Worm (Caenorhabditis elegans) whole organism, mixed stage, embryonic: Measurements from ENCODE around the gene Y54G2A.7.
A peak's percentile ranks its signal among the peaks of the same experiment; 100 is the strongest.

Experiments used
- bed-3 ChIP-seq: fragments of 200-800 bp; sonication (Bioruptor generic); optimal IDR thresholded peaks from 3 replicates; lab custom pipeline; 2018; ENCODE audit warnings: mild to moderate bottlenecking, missing genetic modification characterization, moderate library complexity, missing compliant biosample characterization
- blmp-1 ChIP-seq: fragments of 150-350 bp; optimal IDR thresholded peaks from 2 replicates; lab custom pipeline; 2014; ENCODE audit warnings: missing biosample characterization, missing genetic modification characterization
- ceh-43 ChIP-seq: fragments of 200-800 bp; sonication (Bioruptor generic); optimal IDR thresholded peaks from 2 replicates; lab custom pipeline; 2018; ENCODE audit warnings: mild to moderate bottlenecking, missing genetic modification characterization, moderate library complexity, missing compliant biosample characterization
- ceh-83 ChIP-seq: fragments of 200-800 bp; sonication (Bioruptor generic); optimal IDR thresholded peaks from 2 replicates; lab custom pipeline; 2018; ENCODE audit warnings: mild to moderate bottlenecking, missing genetic modification characterization, missing compliant biosample characterization
- ces-1 ChIP-seq: fragments of 150-350 bp; optimal IDR thresholded peaks from 2 replicates; lab custom pipeline; 2014; ENCODE audit warnings: missing biosample characterization, missing genetic modification reagents, missing genetic modification characterization
- cnd-1 ChIP-seq: fragments of 200-800 bp; sonication (Bioruptor generic); optimal IDR thresholded peaks from 2 replicates; lab custom pipeline; 2018; ENCODE audit warnings: mild to moderate bottlenecking, missing genetic modification characterization, missing compliant biosample characterization
- drap-1 ChIP-seq: fragments of 200-800 bp; sonication (Bioruptor generic); optimal IDR thresholded peaks from 3 replicates; lab custom pipeline; 2018; ENCODE audit warnings: mild to moderate bottlenecking, missing genetic modification characterization, missing compliant biosample characterization
- elt-1 ChIP-seq: sonication (generic microtip); optimal IDR thresholded peaks from 2 replicates; lab custom pipeline; 2017; ENCODE audit warnings: missing genetic modification characterization, mild to moderate bottlenecking, missing compliant biosample characterization, antibody characterized with exemption, moderate library complexity, borderline replicate concordance; ENCODE audit not compliant: insufficient read depth
- flh-1 ChIP-seq: fragments of 200-800 bp; sonication (Bioruptor generic); optimal IDR thresholded peaks from 2 replicates; lab custom pipeline; 2018; ENCODE audit warnings: mild to moderate bottlenecking, missing genetic modification characterization, moderate library complexity, missing compliant biosample characterization
- ham-2 ChIP-seq: fragments of 200-800 bp; sonication (Bioruptor generic); optimal IDR thresholded peaks from 2 replicates; lab custom pipeline; 2018; ENCODE audit warnings: mild to moderate bottlenecking, missing genetic modification characterization, missing compliant biosample characterization
- hlh-1 ChIP-seq: fragments of 150-350 bp; optimal IDR thresholded peaks from 2 replicates; lab custom pipeline; 2014; ENCODE audit warnings: missing biosample characterization, missing genetic modification reagents, missing genetic modification characterization
- lin-13 ChIP-seq: fragments of 150-350 bp; optimal IDR thresholded peaks from 2 replicates; lab custom pipeline; 2014; ENCODE audit warnings: missing biosample characterization, missing genetic modification characterization
- lin-32 ChIP-seq: fragments of 200-800 bp; sonication (Bioruptor generic); optimal IDR thresholded peaks from 2 replicates; lab custom pipeline; 2018; ENCODE audit warnings: mild to moderate bottlenecking, missing genetic modification characterization, missing compliant biosample characterization
- lsy-2 ChIP-seq: fragments of 150-350 bp; optimal IDR thresholded peaks from 2 replicates; lab custom pipeline; 2014; ENCODE audit warnings: missing biosample characterization, missing genetic modification characterization
- mab-5 ChIP-seq: fragments of 150-350 bp; optimal IDR thresholded peaks from 2 replicates; lab custom pipeline; 2014; ENCODE audit warnings: missing biosample characterization, missing genetic modification characterization
- mep-1 ChIP-seq: fragments of 150-350 bp; optimal IDR thresholded peaks from 2 replicates; lab custom pipeline; 2017; ENCODE audit warnings: missing biosample characterization, missing genetic modification reagents, missing genetic modification characterization, inconsistent platforms
- mls-2 ChIP-seq: sonication (generic microtip); optimal IDR thresholded peaks from 2 replicates; lab custom pipeline; 2016; ENCODE audit warnings: mild to moderate bottlenecking, missing genetic modification characterization, moderate library complexity, missing compliant biosample characterization
- nhr-12 ChIP-seq: fragments of 150-350 bp; optimal IDR thresholded peaks from 2 replicates; lab custom pipeline; 2014; ENCODE audit warnings: missing biosample characterization, missing genetic modification characterization
- nhr-2 ChIP-seq: fragments of 150-350 bp; optimal IDR thresholded peaks from 2 replicates; lab custom pipeline; 2014; ENCODE audit warnings: missing biosample characterization, missing genetic modification characterization
- nhr-237 ChIP-seq: fragments of 150-350 bp; optimal IDR thresholded peaks from 2 replicates; lab custom pipeline; 2014; ENCODE audit warnings: missing biosample characterization, missing genetic modification characterization
- nhr-28 ChIP-seq: fragments of 150-350 bp; optimal IDR thresholded peaks from 2 replicates; lab custom pipeline; 2014; ENCODE audit warnings: missing biosample characterization, missing genetic modification characterization
- nhr-76 ChIP-seq: sonication (generic microtip); optimal IDR thresholded peaks from 2 replicates; lab custom pipeline; 2017; ENCODE audit warnings: missing biosample characterization, missing genetic modification characterization
- pha-4 ChIP-seq: fragments of 150-350 bp; optimal IDR thresholded peaks from 2 replicates; lab custom pipeline; 2018; ENCODE audit warnings: missing biosample characterization, missing genetic modification reagents, missing genetic modification characterization
- sem-2 ChIP-seq: fragments of 200-800 bp; sonication (Bioruptor generic); optimal IDR thresholded peaks from 2 replicates; lab custom pipeline; 2018; ENCODE audit warnings: mild to moderate bottlenecking, missing genetic modification characterization, missing compliant biosample characterization
- snpc-4 ChIP-seq: fragments of 150-350 bp; optimal IDR thresholded peaks from 2 replicates; lab custom pipeline; 2014; ENCODE audit warnings: missing biosample characterization, missing genetic modification characterization
- tbx-8 ChIP-seq: fragments of 200-800 bp; sonication (Bioruptor generic); optimal IDR thresholded peaks from 2 replicates; lab custom pipeline; 2018; ENCODE audit warnings: mild to moderate bottlenecking, missing genetic modification characterization, moderate library complexity, missing compliant biosample characterization
- unc-120 ChIP-seq: sonication (generic microtip); optimal IDR thresholded peaks from 2 replicates; lab custom pipeline; 2017; ENCODE audit warnings: missing genetic modification characterization, missing compliant biosample characterization; ENCODE audit not compliant: poor library complexity, severe bottlenecking
- unc-39 ChIP-seq: fragments of 150-350 bp; optimal IDR thresholded peaks from 2 replicates; lab custom pipeline; 2014; ENCODE audit warnings: missing biosample characterization, missing genetic modification characterization
- unc-62 ChIP-seq: fragments of 150-350 bp; optimal IDR thresholded peaks from 2 replicates; lab custom pipeline; 2014; ENCODE audit warnings: missing biosample characterization, missing genetic modification reagents, missing genetic modification characterization
- zip-8 ChIP-seq: fragments of 150-350 bp; optimal IDR thresholded peaks from 2 replicates; lab custom pipeline; 2014; ENCODE audit warnings: missing biosample characterization, missing genetic modification characterization

Gene Y54G2A.7

ce11 chrIV:2855056-2855752 lies 16.8 kb downstream of the Y54G2A.7 start:
- TF ChIP-seq mab-5 (no peak), elt-1 (tag; lab: Kevin White, UChicago) (no peak), nhr-237 (tag; lab: Kevin White, UChicago) (no peak), lin-13 (tag; lab: Kevin White, UChicago) (no peak), lsy-2 (no peak), mep-1 (no peak), snpc-4 (tag; lab: Kevin White, UChicago) (no peak), bed-3 (GFP tag; lab: Kevin White, UChicago) (no peak), tbx-8 (GFP tag; lab: Kevin White, UChicago) (no peak), nhr-2 (tag; lab: Kevin White, UChicago) (no peak), unc-39 (no peak)

- TF ChIP-seq nhr-237 (tag; lab: Kevin White, UChicago) (no peak), blmp-1 (tag; lab: Kevin White, UChicago) (no peak), mab-5 (no peak), lin-13 (tag; lab: Kevin White, UChicago) (no peak), ceh-83 (GFP tag; lab: Kevin White, UChicago) (no peak), lin-32 (GFP tag; lab: Kevin White, UChicago) (no peak), nhr-2 (tag; lab: Kevin White, UChicago) (no peak), cnd-1 (no peak), unc-39 (no peak), pha-4 (tag; lab: Kevin White, UChicago) (no peak), mls-2 (tag; lab: Kevin White, UChicago) (no peak), flh-1 (no peak), nhr-28 (tag; lab: Kevin White, UChicago) (no peak), mep-1 (no peak), lsy-2 (no peak)
- TF ChIP-seq, all 35 proteins: peak for 0
These were observed 20.3 kb downstream of the Y54G2A.7 start for ce11 chrIV:2858734-2859133.

DNA sequence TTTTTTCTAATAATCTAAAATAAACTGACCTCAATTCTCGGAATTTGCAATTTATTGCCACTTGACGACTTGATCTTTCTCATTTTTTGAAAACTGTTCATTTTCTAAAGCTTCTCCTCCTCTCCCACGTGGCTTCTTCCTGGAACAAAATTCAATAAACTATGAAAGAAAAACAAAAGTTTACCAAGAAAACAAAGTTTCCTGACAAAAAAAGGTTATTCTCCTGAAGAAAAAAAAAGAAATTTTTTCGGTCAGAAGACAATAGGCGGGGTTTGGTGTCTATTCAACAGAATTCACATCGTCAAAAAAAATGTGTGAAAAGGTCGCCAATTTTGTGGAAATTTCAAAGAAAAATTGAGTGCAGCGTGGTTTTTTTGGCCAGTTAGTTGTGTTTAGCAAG lies 26.3 kb downstream of the Y54G2A.7 start, which contains the start of gene Y54G2A.16:
TSS of gene Y54G2A.16 (minus strand) at position 101 of the 400 bp plus-strand sequence.
- no peak for TF ChIP-seq drap-1
- no peak for TF ChIP-seq unc-62
- TF ChIP-seq sem-2 (GFP tag; lab: Kevin White, UChicago) = no peak
- no peak for TF ChIP-seq ceh-83 (GFP tag; lab: Kevin White, UChicago)
- TF ChIP-seq flh-1 = no peak
- TF ChIP-seq unc-39 = no peak
- no peak for TF ChIP-seq lin-32 (GFP tag; lab: Kevin White, UChicago)
- TF ChIP-seq unc-120 (tag; lab: Kevin White, UChicago) = no peak
- no peak for TF ChIP-seq ces-1
- no peak for TF ChIP-seq mls-2 (tag; lab: Kevin White, UChicago)
- TF ChIP-seq nhr-12 (tag; lab: Kevin White, UChicago) = no peak
- TF ChIP-seq nhr-76 = no peak
- no peak for TF ChIP-seq blmp-1 (tag; lab: Kevin White, UChicago)
- TF ChIP-seq nhr-2 (tag; lab: Kevin White, UChicago) = no peak
- TF ChIP-seq nhr-237 (tag; lab: Kevin White, UChicago) = no peak
- no peak for TF ChIP-seq tbx-8 (GFP tag; lab: Kevin White, UChicago)
- no peak for TF ChIP-seq ceh-43 (GFP tag; lab: Kevin White, UChicago)
- TF ChIP-seq, all 35 proteins: peak for 0

- TF ChIP-seq unc-120 (tag; lab: Kevin White, UChicago) = peak; percentile 1
- peak; percentile 36 for TF ChIP-seq hlh-1
- no peak for TF ChIP-seq cnd-1
- TF ChIP-seq unc-62 = peak; percentile 39
These were observed 46.9 kb downstream of the Y54G2A.7 start for ce11 chrIV:2885260-2885659.

- TF ChIP-seq hlh-1 (no peak), ham-2 (no peak), nhr-12 (tag; lab: Kevin White, UChicago) (no peak), mep-1 (no peak), tbx-8 (GFP tag; lab: Kevin White, UChicago) (no peak), nhr-28 (tag; lab: Kevin White, UChicago) (no peak), nhr-237 (tag; lab: Kevin White, UChicago) (no peak), mab-5 (no peak), ces-1 (no peak), nhr-76 (no peak), zip-8 (tag; lab: Kevin White, UChicago) (no peak)
These were observed 48.2 kb downstream of the Y54G2A.7 start, which contains the start of gene dml-1 for ce11 chrIV:2886655-2887054. dml-1 (plus strand) TSS chrIV:2886955.
